Worm (Caenorhabditis elegans) whole organism, mixed stage, embryonic: ENCODE results near the gene eri-9.
"Not testable (repeated sequence)": the region's sequence is repeated elsewhere in the genome, so short reads cannot be mapped to it uniquely, and the experiment has no call there.

Source experiments
- M03D4.4 ChIP-seq: sonication (generic microtip); optimal IDR thresholded peaks from 2 replicates; lab custom pipeline; 2017; ENCODE audit warnings: mild to moderate bottlenecking, missing genetic modification characterization, missing compliant biosample characterization
- bed-3 ChIP-seq: fragments of 200-800 bp; sonication (Bioruptor generic); optimal IDR thresholded peaks from 3 replicates; lab custom pipeline; 2018; ENCODE audit warnings: mild to moderate bottlenecking, missing genetic modification characterization, moderate library complexity, missing compliant biosample characterization
- blmp-1 ChIP-seq: fragments of 150-350 bp; optimal IDR thresholded peaks from 2 replicates; lab custom pipeline; 2014; ENCODE audit warnings: missing biosample characterization, missing genetic modification characterization
- ceh-39 ChIP-seq: fragments of 150-350 bp; optimal IDR thresholded peaks from 2 replicates; lab custom pipeline; 2014; ENCODE audit warnings: missing biosample characterization, missing genetic modification characterization
- ces-1 ChIP-seq: fragments of 150-350 bp; optimal IDR thresholded peaks from 2 replicates; lab custom pipeline; 2014; ENCODE audit warnings: missing biosample characterization, missing genetic modification reagents, missing genetic modification characterization
- cnd-1 ChIP-seq: fragments of 200-800 bp; sonication (Bioruptor generic); optimal IDR thresholded peaks from 2 replicates; lab custom pipeline; 2018; ENCODE audit warnings: mild to moderate bottlenecking, missing genetic modification characterization, missing compliant biosample characterization
- elt-3 ChIP-seq: fragments of 150-350 bp; optimal IDR thresholded peaks from 2 replicates; lab custom pipeline; 2014; ENCODE audit warnings: missing biosample characterization, missing genetic modification characterization
- flh-1 ChIP-seq: fragments of 200-800 bp; sonication (Bioruptor generic); optimal IDR thresholded peaks from 2 replicates; lab custom pipeline; 2018; ENCODE audit warnings: mild to moderate bottlenecking, missing genetic modification characterization, moderate library complexity, missing compliant biosample characterization
- ham-2 ChIP-seq: fragments of 200-800 bp; sonication (Bioruptor generic); optimal IDR thresholded peaks from 2 replicates; lab custom pipeline; 2018; ENCODE audit warnings: mild to moderate bottlenecking, missing genetic modification characterization, missing compliant biosample characterization
- hlh-1 ChIP-seq: fragments of 150-350 bp; optimal IDR thresholded peaks from 2 replicates; lab custom pipeline; 2014; ENCODE audit warnings: missing biosample characterization, missing genetic modification reagents, missing genetic modification characterization
- lin-13 ChIP-seq: fragments of 150-350 bp; optimal IDR thresholded peaks from 2 replicates; lab custom pipeline; 2014; ENCODE audit warnings: missing biosample characterization, missing genetic modification characterization
- lsy-2 ChIP-seq: fragments of 150-350 bp; optimal IDR thresholded peaks from 2 replicates; lab custom pipeline; 2014; ENCODE audit warnings: missing biosample characterization, missing genetic modification characterization
- mep-1 ChIP-seq: fragments of 150-350 bp; optimal IDR thresholded peaks from 2 replicates; lab custom pipeline; 2017; ENCODE audit warnings: missing biosample characterization, missing genetic modification reagents, missing genetic modification characterization, inconsistent platforms
- mls-2 ChIP-seq: sonication (generic microtip); optimal IDR thresholded peaks from 2 replicates; lab custom pipeline; 2016; ENCODE audit warnings: mild to moderate bottlenecking, missing genetic modification characterization, moderate library complexity, missing compliant biosample characterization
- nhr-2 ChIP-seq: fragments of 150-350 bp; optimal IDR thresholded peaks from 2 replicates; lab custom pipeline; 2014; ENCODE audit warnings: missing biosample characterization, missing genetic modification characterization
- nhr-237 ChIP-seq: fragments of 150-350 bp; optimal IDR thresholded peaks from 2 replicates; lab custom pipeline; 2014; ENCODE audit warnings: missing biosample characterization, missing genetic modification characterization
- nhr-28 ChIP-seq: fragments of 150-350 bp; optimal IDR thresholded peaks from 2 replicates; lab custom pipeline; 2014; ENCODE audit warnings: missing biosample characterization, missing genetic modification characterization
- nhr-76 ChIP-seq: sonication (generic microtip); optimal IDR thresholded peaks from 2 replicates; lab custom pipeline; 2017; ENCODE audit warnings: missing biosample characterization, missing genetic modification characterization
- sem-2 ChIP-seq: fragments of 200-800 bp; sonication (Bioruptor generic); optimal IDR thresholded peaks from 2 replicates; lab custom pipeline; 2018; ENCODE audit warnings: mild to moderate bottlenecking, missing genetic modification characterization, missing compliant biosample characterization
- snpc-4 ChIP-seq: fragments of 150-350 bp; optimal IDR thresholded peaks from 2 replicates; lab custom pipeline; 2014; ENCODE audit warnings: missing biosample characterization, missing genetic modification characterization
- sptf-1 ChIP-seq: sonication (generic microtip); optimal IDR thresholded peaks from 2 replicates; lab custom pipeline; 2017; ENCODE audit warnings: mild to moderate bottlenecking, missing genetic modification characterization, moderate library complexity, missing compliant biosample characterization
- unc-39 ChIP-seq: fragments of 150-350 bp; optimal IDR thresholded peaks from 2 replicates; lab custom pipeline; 2014; ENCODE audit warnings: missing biosample characterization, missing genetic modification characterization
- zip-8 ChIP-seq: fragments of 150-350 bp; optimal IDR thresholded peaks from 2 replicates; lab custom pipeline; 2014; ENCODE audit warnings: missing biosample characterization, missing genetic modification characterization
- ztf-11 ChIP-seq: fragments of 150-350 bp; optimal IDR thresholded peaks from 2 replicates; lab custom pipeline; 2014; ENCODE audit warnings: missing biosample characterization, missing genetic modification characterization

eri-9 gene

ce11 chrIII:4965271-4965670, 33.0 kb downstream of the eri-9 start, which contains the start of gene nca-2:
nca-2 (plus strand) TSS chrIII:4965571.
- no peak for TF ChIP-seq sptf-1 (tag; lab: Kevin White, UChicago)
- no peak for TF ChIP-seq unc-39 (tag; lab: Kevin White, UChicago)
- TF ChIP-seq nhr-2 (tag; lab: Kevin White, UChicago) = no peak
- no peak for TF ChIP-seq lsy-2 (tag; lab: Kevin White, UChicago)
- no peak for TF ChIP-seq snpc-4 (tag; lab: Kevin White, UChicago)
- no peak for TF ChIP-seq cnd-1 (tag; lab: Kevin White, UChicago)

ce11 chrIII:4967236-4967635, 35.0 kb downstream of the eri-9 start:
- TF ChIP-seq ces-1 (GFP tag; lab: Kevin White, UChicago) (peak; percentile 95), M03D4.4 (tag; lab: Kevin White, UChicago) (no peak), lin-13 (tag; lab: Kevin White, UChicago) (no peak), lsy-2 (tag; lab: Kevin White, UChicago) (no peak), flh-1 (GFP tag; lab: Kevin White, UChicago) (no peak)

DNA sequence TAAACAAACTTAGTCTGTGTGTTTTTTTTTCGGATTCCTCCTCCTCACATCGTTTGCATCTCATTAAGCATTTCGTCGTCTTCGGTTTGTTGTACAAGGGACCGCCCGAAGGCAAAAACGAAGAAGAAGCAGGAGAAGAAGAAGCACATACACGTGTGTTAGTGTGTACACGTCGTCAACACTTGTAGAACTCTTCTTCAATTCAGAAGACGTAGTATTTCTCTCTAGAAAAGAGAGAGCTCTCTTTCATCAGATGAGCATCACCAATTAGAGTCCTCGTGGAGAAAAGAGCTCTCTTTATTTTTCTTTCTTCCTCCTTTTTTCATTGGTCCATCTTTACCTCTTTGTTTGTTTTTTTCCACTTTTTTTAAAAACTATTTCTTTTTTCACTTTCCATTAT, 35.9 kb downstream of the eri-9 start:
- TF ChIP-seq ces-1 (GFP tag; lab: Kevin White, UChicago) = peak; percentile 37
- TF ChIP-seq bed-3 (GFP tag; lab: Kevin White, UChicago) = no peak
- TF ChIP-seq ceh-39 (tag; lab: Kevin White, UChicago) = no peak
- no peak for TF ChIP-seq nhr-28 (tag; lab: Kevin White, UChicago)
- no peak for TF ChIP-seq lin-13 (tag; lab: Kevin White, UChicago)
- TF ChIP-seq, all 35 proteins: peak for 1

ce11 chrIII:4980367-4980766, 48.1 kb downstream of the eri-9 start, which contains the start of gene C27F2.6:
C27F2.6 (minus strand) TSS chrIII:4980467.
- not testable (repeated sequence) for TF ChIP-seq ceh-39, snpc-4, blmp-1 (tag; lab: Kevin White, UChicago)

ce11 chrIII:4983961-4984360, 51.7 kb downstream of the eri-9 start:
- TF ChIP-seq zip-8 (tag; lab: Kevin White, UChicago) (no peak), snpc-4 (tag; lab: Kevin White, UChicago) (no peak), sptf-1 (tag; lab: Kevin White, UChicago) (no peak), hlh-1 (tag; lab: Kevin White, UChicago) (no peak), nhr-237 (tag; lab: Kevin White, UChicago) (no peak), lsy-2 (tag; lab: Kevin White, UChicago) (no peak), nhr-28 (tag; lab: Kevin White, UChicago) (no peak), ztf-11 (no peak), ham-2 (no peak), M03D4.4 (tag; lab: Kevin White, UChicago) (no peak), nhr-76 (no peak), elt-3 (tag; lab: Kevin White, UChicago) (no peak), ces-1 (GFP tag; lab: Kevin White, UChicago) (no peak), nhr-2 (tag; lab: Kevin White, UChicago) (no peak), lin-13 (tag; lab: Kevin White, UChicago) (no peak), bed-3 (GFP tag; lab: Kevin White, UChicago) (no peak), sem-2 (GFP tag; lab: Kevin White, UChicago) (no peak), cnd-1 (tag; lab: Kevin White, UChicago) (no peak), mls-2 (no peak), mep-1 (no peak)
